Fruit fly (Drosophila melanogaster) whole organism, embryonic: ENCODE data around the gene Spec2.
A peak's percentile ranks its signal among the peaks of the same experiment; 100 is the strongest.

ENCODE experiments used
- CG11504 ChIP-seq: fragments of 200-800 bp; sonication (Bioruptor generic); optimal IDR thresholded peaks from 3 replicates; lab custom pipeline; 2019; ENCODE audit warnings: missing biosample characterization, mild to moderate bottlenecking, missing genetic modification characterization, moderate library complexity
- CG12391 ChIP-seq: fragments of 200-800 bp; sonication (Bioruptor generic); optimal IDR thresholded peaks from 3 replicates; lab custom pipeline; 2018; ENCODE audit warnings: missing biosample characterization, mild to moderate bottlenecking, missing genetic modification characterization, moderate library complexity
- CG1529 ChIP-seq: fragments of 200-800 bp; sonication (Bioruptor generic); optimal IDR thresholded peaks from 3 replicates; lab custom pipeline; 2018; ENCODE audit warnings: missing biosample characterization, missing genetic modification characterization
- CG16815 ChIP-seq: fragments of 200-800 bp; sonication (Bioruptor generic); optimal IDR thresholded peaks from 3 replicates; lab custom pipeline; 2017; ENCODE audit warnings: missing biosample characterization, mild to moderate bottlenecking, missing genetic modification characterization
- CG17612 ChIP-seq: fragments of 200-800 bp; sonication (Bioruptor generic); IDR thresholded peaks from 2 replicates; pipeline ENCODE4 v1.3.6; 2022; ENCODE audit warnings: missing biosample characterization, missing genetic modification characterization
- CG17802 ChIP-seq: fragments of 200-800 bp; sonication (Bioruptor generic); optimal IDR thresholded peaks from 2 replicates; lab custom pipeline; 2018; ENCODE audit warnings: missing biosample characterization, mild to moderate bottlenecking, missing genetic modification characterization, moderate library complexity
- CG17829 ChIP-seq: fragments of 200-800 bp; optimal IDR thresholded peaks from 2 replicates; lab custom pipeline; 2019; ENCODE audit warnings: missing biosample characterization, mild to moderate bottlenecking, missing genetic modification characterization, moderate library complexity
- CG2116 ChIP-seq: fragments of 200-800 bp; sonication (Bioruptor generic); optimal IDR thresholded peaks from 3 replicates; lab custom pipeline; 2018; ENCODE audit warnings: missing biosample characterization, mild to moderate bottlenecking, missing genetic modification characterization
- CG2120 ChIP-seq: fragments of 200-800 bp; sonication (Bioruptor generic); optimal IDR thresholded peaks from 3 replicates; lab custom pipeline; 2016; ENCODE audit warnings: missing biosample characterization, missing genetic modification characterization
- CG2875 ChIP-seq: fragments of 200-800 bp; sonication (Bioruptor generic); optimal IDR thresholded peaks from 2 replicates; lab custom pipeline; 2017; ENCODE audit warnings: missing biosample characterization, mild to moderate bottlenecking, missing genetic modification characterization, missing genetic modification reagents
- CG30431 ChIP-seq: fragments of 200-800 bp; sonication (Bioruptor generic); optimal IDR thresholded peaks from 2 replicates; lab custom pipeline; 2017; ENCODE audit warnings: missing biosample characterization, missing genetic modification characterization
- CG31224 ChIP-seq: fragments of 200-800 bp; sonication (Bioruptor generic); IDR thresholded peaks from 2 replicates; pipeline ENCODE4 v1.3.6; 2022; ENCODE audit warnings: missing biosample characterization, missing genetic modification characterization
- CG32532 ChIP-seq: fragments of 200-800 bp; sonication (Bioruptor generic); IDR thresholded peaks from 2 replicates; pipeline ENCODE4 v1.3.6; 2022; ENCODE audit warnings: missing biosample characterization, missing genetic modification characterization
- CG33213 ChIP-seq: fragments of 200-800 bp; sonication (Bioruptor generic); optimal IDR thresholded peaks from 3 replicates; lab custom pipeline; 2016; ENCODE audit warnings: missing biosample characterization, missing genetic modification characterization
- CG3407 ChIP-seq: fragments of 200-800 bp; sonication (Bioruptor generic); optimal IDR thresholded peaks from 2 replicates; lab custom pipeline; 2018; ENCODE audit warnings: missing biosample characterization, mild to moderate bottlenecking, missing genetic modification characterization
- CG4282 ChIP-seq: fragments of 200-800 bp; sonication (Bioruptor generic); optimal IDR thresholded peaks from 2 replicates; lab custom pipeline; 2016; ENCODE audit warnings: missing biosample characterization, missing genetic modification characterization
- CG4360 ChIP-seq: fragments of 200-800 bp; sonication (Bioruptor generic); IDR thresholded peaks from 2 replicates; pipeline ENCODE4 v1.3.6; 2022; ENCODE audit warnings: missing biosample characterization, missing genetic modification characterization
- CG4617 ChIP-seq: fragments of 200-800 bp; sonication (Bioruptor generic); optimal IDR thresholded peaks from 3 replicates; lab custom pipeline; 2016; ENCODE audit warnings: missing biosample characterization, missing genetic modification characterization, borderline replicate concordance
- CG8089 ChIP-seq: fragments of 200-800 bp; sonication (Bioruptor generic); optimal IDR thresholded peaks from 3 replicates; lab custom pipeline; 2016; ENCODE audit warnings: missing biosample characterization, missing genetic modification characterization
- CG8281 ChIP-seq: fragments of 200-800 bp; sonication (Bioruptor generic); optimal IDR thresholded peaks from 2 replicates; lab custom pipeline; 2018; ENCODE audit warnings: missing biosample characterization, mild to moderate bottlenecking, missing genetic modification characterization, moderate library complexity
- CG8290 ChIP-seq, 3 experiments: fragments of 200-800 bp; sonication (Bioruptor generic); optimal IDR thresholded peaks; 2 replicates each; lab custom pipeline; 2016 to 2019; ENCODE audit warnings: missing biosample characterization in 3 of 3, missing genetic modification characterization in 3 of 3, mild to moderate bottlenecking in 2 of 3, moderate library complexity in 1 of 3
- CG8359 ChIP-seq: fragments of 200-800 bp; sonication (Bioruptor generic); optimal IDR thresholded peaks from 2 replicates; lab custom pipeline; 2017; ENCODE audit warnings: missing biosample characterization, mild to moderate bottlenecking, missing genetic modification characterization, borderline replicate concordance
- D19B ChIP-seq: fragments of 200-800 bp; sonication (Bioruptor generic); optimal IDR thresholded peaks from 2 replicates; lab custom pipeline; 2017; ENCODE audit warnings: missing biosample characterization, mild to moderate bottlenecking, missing genetic modification characterization
- Dek ChIP-seq: fragments of 200-800 bp; sonication (Bioruptor generic); optimal IDR thresholded peaks from 3 replicates; lab custom pipeline; 2019; ENCODE audit warnings: missing biosample characterization, mild to moderate bottlenecking, missing genetic modification characterization, moderate library complexity
- Hr3 ChIP-seq: fragments of 200-800 bp; sonication (Bioruptor generic); optimal IDR thresholded peaks from 3 replicates; lab custom pipeline; 2016; ENCODE audit warnings: missing biosample characterization, missing genetic modification characterization
- Hr39 ChIP-seq: fragments of >200 bp; optimal IDR thresholded peaks from 2 replicates; lab custom pipeline; 2017
- Mad ChIP-seq: fragments of 200-800 bp; sonication (Bioruptor generic); optimal IDR thresholded peaks from 2 replicates; lab custom pipeline; 2016; ENCODE audit warnings: missing biosample characterization, missing genetic modification characterization
- al ChIP-seq: fragments of 200-800 bp; sonication (Bioruptor generic); IDR thresholded peaks from 2 replicates; pipeline ENCODE4 v1.3.6; 2022; ENCODE audit warnings: missing biosample characterization, missing genetic modification characterization
- bbx ChIP-seq: fragments of 200-800 bp; sonication (Bioruptor generic); IDR thresholded peaks from 2 replicates; pipeline ENCODE4 v1.3.6; 2022; ENCODE audit warnings: missing biosample characterization, missing genetic modification characterization; ENCODE audit not compliant: partially characterized antibody
- bcd ChIP-seq: fragments of 200-800 bp; sonication (Bioruptor generic); optimal IDR thresholded peaks from 2 replicates; lab custom pipeline; 2017; ENCODE audit warnings: missing biosample characterization, mild to moderate bottlenecking, missing genetic modification characterization
- bowl ChIP-seq: fragments of 200-800 bp; sonication (Bioruptor generic); IDR thresholded peaks from 2 replicates; pipeline ENCODE4 v1.3.6; 2022; ENCODE audit warnings: missing biosample characterization, missing genetic modification characterization
- ci ChIP-seq: fragments of 200-800 bp; sonication (Bioruptor generic); IDR thresholded peaks from 3 replicates; pipeline ENCODE4 v1.3.6; 2022; ENCODE audit warnings: missing biosample characterization, missing genetic modification characterization
- croc ChIP-seq: fragments of 200-800 bp; sonication (Bioruptor generic); conservative IDR thresholded peaks from 3 replicates; pipeline ENCODE4 v1.3.6; 2022; ENCODE audit warnings: missing biosample characterization, missing genetic modification characterization
- cwo ChIP-seq: fragments of 200-800 bp; sonication (Bioruptor generic); optimal IDR thresholded peaks from 3 replicates; lab custom pipeline; 2017; ENCODE audit warnings: missing biosample characterization, missing genetic modification characterization, mild to moderate bottlenecking, moderate library complexity, missing genetic modification reagents
- grau ChIP-seq: fragments of 200-800 bp; optimal IDR thresholded peaks from 3 replicates; lab custom pipeline; 2019; ENCODE audit warnings: missing biosample characterization, mild to moderate bottlenecking, missing genetic modification characterization, moderate library complexity
- hb ChIP-seq: fragments of 200-800 bp; sonication (Bioruptor generic); IDR thresholded peaks from 3 replicates; pipeline ENCODE4 v1.3.6; 2022; ENCODE audit warnings: missing biosample characterization, missing genetic modification characterization; ENCODE audit not compliant: partially characterized antibody
- lmd ChIP-seq: fragments of 200-800 bp; sonication (Bioruptor generic); IDR thresholded peaks from 2 replicates; pipeline ENCODE4 v1.3.6; 2022; ENCODE audit warnings: missing biosample characterization, missing genetic modification characterization
- peb ChIP-seq: fragments of 200-800 bp; sonication (Bioruptor generic); IDR thresholded peaks from 2 replicates; pipeline ENCODE4 v1.3.6; 2022; ENCODE audit warnings: missing biosample characterization, missing genetic modification characterization
- pfk ChIP-seq: fragments of 200-800 bp; sonication (Bioruptor generic); optimal IDR thresholded peaks from 2 replicates; lab custom pipeline; 2018; ENCODE audit warnings: missing biosample characterization, mild to moderate bottlenecking, missing genetic modification characterization, moderate library complexity
- ranshi ChIP-seq: fragments of 200-800 bp; sonication (Bioruptor generic); IDR thresholded peaks from 2 replicates; pipeline ENCODE4 v1.3.6; 2022; ENCODE audit warnings: missing biosample characterization, missing genetic modification characterization
- row ChIP-seq: fragments of 200-800 bp; sonication (Bioruptor generic); IDR thresholded peaks from 3 replicates; pipeline ENCODE4 v1.3.6; 2022; ENCODE audit warnings: missing biosample characterization, missing genetic modification characterization
- salm ChIP-seq: fragments of 200-800 bp; sonication (Bioruptor generic); optimal IDR thresholded peaks from 2 replicates; lab custom pipeline; 2018; ENCODE audit warnings: missing biosample characterization, mild to moderate bottlenecking, missing genetic modification characterization
- sens ChIP-seq: fragments of 200-800 bp; sonication (Bioruptor generic); peaks from one replicate; lab custom pipeline; 2016; ENCODE audit warnings: missing biosample characterization, missing genetic modification characterization
- sens-2 ChIP-seq: fragments of 200-800 bp; sonication (Bioruptor generic); IDR thresholded peaks from 2 replicates; pipeline ENCODE4 v1.3.6; 2022; ENCODE audit warnings: missing biosample characterization, missing genetic modification characterization
- so ChIP-seq: fragments of 200-800 bp; sonication (Bioruptor generic); IDR thresholded peaks from 3 replicates; pipeline ENCODE4 v1.3.6; 2022; ENCODE audit warnings: missing biosample characterization, missing genetic modification characterization
- sob ChIP-seq: fragments of 200-800 bp; sonication (Bioruptor generic); IDR thresholded peaks from 2 replicates; pipeline ENCODE4 v1.3.6; 2022; ENCODE audit warnings: missing biosample characterization, missing genetic modification characterization
- stc ChIP-seq: fragments of 200-800 bp; sonication (Bioruptor generic); IDR thresholded peaks from 2 replicates; pipeline ENCODE4 v1.3.6; 2022; ENCODE audit warnings: missing biosample characterization, missing genetic modification characterization
- tin ChIP-seq: fragments of 200-800 bp; sonication (Bioruptor generic); optimal IDR thresholded peaks from 3 replicates; lab custom pipeline; 2016; ENCODE audit warnings: missing biosample characterization, missing genetic modification characterization
- twi ChIP-seq: fragments of 200-800 bp; optimal IDR thresholded peaks from 2 replicates; lab custom pipeline; 2019; ENCODE audit warnings: missing biosample characterization, mild to moderate bottlenecking, missing genetic modification characterization, moderate library complexity

Spec2 gene

DNA sequence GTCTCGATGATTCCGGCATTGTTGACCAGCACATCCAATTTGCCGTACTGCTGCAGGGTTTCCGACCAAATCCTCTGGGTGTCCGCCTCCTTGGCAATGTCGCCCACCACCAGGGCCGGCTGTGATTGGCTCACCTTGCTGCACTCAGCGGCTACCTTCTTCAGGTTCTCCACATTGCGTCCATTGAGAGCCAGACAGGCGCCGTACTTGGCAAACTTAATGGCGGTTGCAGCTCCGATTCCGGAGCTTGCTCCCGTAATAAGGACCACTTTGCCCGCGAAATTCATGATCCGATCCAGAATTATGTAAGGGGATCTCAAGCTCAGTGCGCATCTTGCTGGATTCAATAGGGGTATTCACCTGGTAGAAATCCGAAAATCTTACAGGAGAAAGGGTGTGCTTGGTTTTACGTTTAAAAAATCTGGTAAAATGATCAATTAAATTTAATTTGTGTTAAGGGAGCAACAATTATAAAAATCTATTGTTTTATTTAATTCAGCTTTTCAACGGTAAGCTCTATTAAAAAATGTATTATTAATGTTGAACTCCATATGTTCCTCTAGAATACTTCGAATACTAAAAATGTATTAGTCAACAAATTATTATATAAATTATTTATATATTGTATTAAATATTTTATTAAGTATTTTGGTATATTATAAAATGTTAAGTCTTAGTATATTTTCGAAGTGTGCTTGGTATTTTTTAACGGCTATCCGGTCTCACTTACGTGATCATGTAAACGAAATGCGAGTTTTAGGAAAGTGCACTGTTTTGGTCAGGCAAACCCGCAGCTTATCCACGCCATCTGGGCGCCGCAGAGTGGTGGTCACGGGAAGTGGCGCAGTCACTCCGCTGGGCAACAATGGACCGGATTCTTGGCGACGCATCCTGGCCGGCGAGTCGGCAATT is 12.8 kb upstream of the Spec2 start, which contains the start of the genes CG31548 and CG12170 (continued):
- TF ChIP-seq CG33213 (GFP tag; lab: Kevin White, UChicago) (no peak), D19B (GFP tag; lab: Kevin White, UChicago) (no peak), CG17612 (no peak), lmd (GFP tag; lab: Robert Waterston, UW) (no peak), salm (tag; lab: Kevin White, UChicago) (no peak), twi (tag; lab: Kevin White, UChicago) (no peak), sens-2 (GFP tag; lab: Robert Waterston, UW) (0 out of 2 replicates have a peak, but pooled peaks have one; percentile 12), stc (0 out of 2 replicates have a peak, but pooled peaks have one; percentile 16), CG17829 (peak; percentile 62), sob (0 out of 2 replicates have a peak, but pooled peaks have one; percentile 15), Hr3 (GFP tag; lab: Kevin White, UChicago) (peak; percentile 46), pfk (GFP tag; lab: Kevin White, UChicago) (no peak), CG8290 (GFP tag; optimal IDR thresholded peaks at IDR 0.05; lab: Kevin White, UChicago) (no peak), CG8290 (tag; optimal IDR thresholded peaks at IDR 0.05; lab: Kevin White, UChicago) (no peak), bowl (GFP tag; lab: Robert Waterston, UW) (no peak), CG30431 (GFP tag; lab: Kevin White, UChicago) (no peak), CG3407 (GFP tag; lab: Kevin White, UChicago) (no peak), so (peak; percentile 33; the same call in 1 of the 3 replicates), CG4617 (no peak), CG17802 (no peak), CG2875 (GFP tag; lab: Kevin White, UChicago) (peak; percentile 18), peb (GFP tag; lab: Robert Waterston, UW) (no peak), CG12391 (tag; lab: Kevin White, UChicago) (peak; percentile 78), CG32532 (peak; percentile 59; the same call in 1 of the 2 replicates), CG4360 (GFP tag; lab: Robert Waterston, UW) (no peak), CG4282 (GFP tag; lab: Kevin White, UChicago) (no peak), ranshi (GFP tag; lab: Robert Waterston, UW) (peak; percentile 33; the same call in 1 of the 2 replicates), sens (peak; percentile 93), croc (GFP tag; lab: Robert Waterston, UW) (no peak), cwo (GFP tag; lab: Kevin White, UChicago) (no peak), CG2120 (GFP tag; lab: Kevin White, UChicago) (peak; percentile 62), CG31224 (GFP tag; lab: Robert Waterston, UW) (no peak), CG2116 (GFP tag; lab: Kevin White, UChicago) (peak; percentile 58), bbx (GFP tag; lab: Robert Waterston, UW) (no peak), bcd (no peak), row (GFP tag; lab: Robert Waterston, UW) (peak; percentile 62; the same call in 2 of the 3 replicates), Dek (tag; lab: Kevin White, UChicago) (no peak), CG8089 (GFP tag; lab: Kevin White, UChicago) (peak; percentile 14), CG1529 (GFP tag; lab: Kevin White, UChicago) (no peak), grau (tag; lab: Kevin White, UChicago) (peak; percentile 62), al (GFP tag; lab: Robert Waterston, UW) (no peak), tin (GFP tag; lab: Kevin White, UChicago) (peak; percentile 29), Mad (GFP tag; lab: Kevin White, UChicago) (no peak), CG8359 (GFP tag; lab: Kevin White, UChicago) (no peak), Hr39 (lab: Kevin White, UChicago) (no peak), hb (no peak), CG16815 (GFP tag; lab: Kevin White, UChicago) (no peak), ci (peak; percentile 72), CG11504 (tag; lab: Kevin White, UChicago) (no peak), CG8281 (tag; lab: Kevin White, UChicago) (no peak)
